Fruit fly (Drosophila melanogaster): ENCODE data around the gene spo.

DNA sequence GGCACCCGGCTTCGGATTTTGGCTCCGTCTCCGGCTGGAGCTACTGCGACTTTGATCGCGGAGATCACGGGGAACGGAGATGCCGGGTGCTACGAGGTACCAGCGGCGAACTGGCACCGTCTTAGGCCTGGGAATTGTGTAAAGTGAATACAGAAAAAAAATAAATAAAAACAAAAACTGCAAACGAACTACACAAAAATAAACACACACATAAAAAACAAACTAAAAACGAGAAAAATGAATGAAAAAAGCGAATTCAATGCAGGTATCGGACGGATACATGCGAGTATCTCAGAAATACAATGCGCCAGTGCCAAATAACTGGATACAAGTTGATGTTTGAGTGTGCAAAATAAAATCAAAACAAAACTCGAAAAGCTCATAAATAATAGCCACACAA, 12.6 kb downstream of the spo start:
- TF ChIP-seq CG8478 (optimal IDR thresholded peaks at IDR 0.05): no peak
- no peak for TF ChIP-seq CTCF (optimal IDR thresholded peaks at IDR 0.05)
